Worm (Caenorhabditis elegans) whole organism, early embryonic: Measurements from ENCODE around the gene C14A4.8.

Experiments
- B0310.2 ChIP-seq: sonication (generic microtip); optimal IDR thresholded peaks from 2 replicates; lab custom pipeline; 2016; ENCODE audit warnings: mild to moderate bottlenecking, missing genetic modification characterization, missing compliant biosample characterization
- F13C5.2 ChIP-seq: sonication (generic microtip); optimal IDR thresholded peaks from 2 replicates; lab custom pipeline; 2017; ENCODE audit warnings: mild to moderate bottlenecking, missing genetic modification characterization, inconsistent platforms, missing compliant biosample characterization
- aly-1 ChIP-seq: sonication (generic microtip); optimal IDR thresholded peaks from 2 replicates; lab custom pipeline; 2016; ENCODE audit warnings: missing genetic modification characterization, missing compliant biosample characterization
- ama-1 ChIP-seq: fragments of 150-350 bp; optimal IDR thresholded peaks from 2 replicates; lab custom pipeline; 2014
- ceh-13 ChIP-seq: fragments of 200-800 bp; sonication (Bioruptor generic); optimal IDR thresholded peaks from 2 replicates; lab custom pipeline; 2018; ENCODE audit warnings: mild to moderate bottlenecking, missing genetic modification characterization, missing compliant biosample characterization
- ceh-36 ChIP-seq: sonication (generic microtip); optimal IDR thresholded peaks from 2 replicates; lab custom pipeline; 2016; ENCODE audit warnings: missing genetic modification characterization, inconsistent platforms, missing compliant biosample characterization
- ets-7 ChIP-seq: sonication (generic microtip); optimal IDR thresholded peaks from 2 replicates; lab custom pipeline; 2016; ENCODE audit warnings: missing genotype, missing genetic modification characterization, missing compliant biosample characterization
- flt-1 ChIP-seq: fragments of 200-800 bp; sonication (Bioruptor generic); IDR thresholded peaks from 2 replicates; pipeline ENCODE4 v1.3.6; 2022; ENCODE audit warnings: missing genetic modification characterization, missing compliant biosample characterization
- hmbx-1 ChIP-seq: sonication (generic microtip); optimal IDR thresholded peaks from 2 replicates; lab custom pipeline; 2016; ENCODE audit warnings: mild to moderate bottlenecking, missing genetic modification characterization, missing compliant biosample characterization
- hmg-4 ChIP-seq: fragments of 200-800 bp; sonication (Bioruptor generic); optimal IDR thresholded peaks from 2 replicates; lab custom pipeline; 2018; ENCODE audit warnings: mild to moderate bottlenecking, missing genetic modification characterization, missing compliant biosample characterization
- hnd-1 ChIP-seq: sonication (generic microtip); optimal IDR thresholded peaks from 2 replicates; lab custom pipeline; 2016; ENCODE audit warnings: missing genetic modification characterization, missing compliant biosample characterization
- pes-1 ChIP-seq: fragments of 200-800 bp; sonication (Bioruptor generic); IDR thresholded peaks from 2 replicates; pipeline ENCODE4 v1.3.6; 2022; ENCODE audit warnings: missing genetic modification reagents, missing genetic modification characterization, missing compliant biosample characterization
- scrt-1 ChIP-seq: fragments of 200-800 bp; sonication (Bioruptor generic); IDR thresholded peaks from 2 replicates; pipeline ENCODE4 v1.3.6; 2022; ENCODE audit warnings: missing genetic modification characterization, missing compliant biosample characterization
- sea-1 ChIP-seq: fragments of 200-800 bp; sonication (Bioruptor generic); conservative IDR thresholded peaks from 2 replicates; pipeline ENCODE4 v1.3.6; 2022; ENCODE audit warnings: missing genetic modification characterization, missing compliant biosample characterization
- tbx-11 ChIP-seq: fragments of 200-800 bp; sonication (Bioruptor generic); IDR thresholded peaks from 2 replicates; pipeline ENCODE4 v1.3.6; 2022; ENCODE audit warnings: missing genetic modification characterization, missing compliant biosample characterization
- tbx-37 ChIP-seq: fragments of 200-800 bp; sonication (Bioruptor generic); conservative IDR thresholded peaks from 2 replicates; pipeline ENCODE4 v1.3.6; 2022; ENCODE audit warnings: missing genetic modification reagents, missing genetic modification characterization, missing compliant biosample characterization
- tra-4 ChIP-seq: sonication (generic microtip); optimal IDR thresholded peaks from 2 replicates; lab custom pipeline; 2017; ENCODE audit warnings: missing genetic modification characterization, missing compliant biosample characterization

The C14A4.8 gene

ce11 chrII:10621965-10622364 lies 24.0 kb upstream of the C14A4.8 start, which contains the start of gene cutl-9:
TSS of gene cutl-9 (plus strand) at chrII:10622265.
- TF ChIP-seq tra-4 (tag; lab: Kevin White, UChicago) (no peak), tbx-37 (GFP tag; lab: Robert Waterston, UW) (no peak), ceh-13 (GFP tag; lab: Kevin White, UChicago) (no peak), F13C5.2 (tag; lab: Kevin White, UChicago) (no peak), hmbx-1 (tag; lab: Kevin White, UChicago) (no peak)

DNA sequence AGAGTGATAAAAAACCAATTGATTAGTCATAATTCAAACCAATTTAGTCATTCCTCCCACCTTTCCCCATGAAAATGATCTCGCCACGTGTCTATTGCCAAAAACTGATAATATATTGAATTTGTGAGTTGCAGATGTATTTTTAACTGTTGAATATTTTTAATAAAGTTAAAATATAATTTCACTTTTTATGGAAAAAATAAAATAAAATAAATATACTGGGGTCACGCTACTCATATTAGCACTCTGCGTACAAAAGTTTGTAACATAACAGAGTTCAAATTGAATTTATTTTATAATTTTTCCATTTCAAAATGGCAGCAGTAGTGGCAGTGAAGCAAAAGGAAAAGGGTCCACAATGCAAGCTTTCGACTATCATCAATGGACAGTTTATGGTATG lies 20.2 kb upstream of the C14A4.8 start, which contains the start of gene C14A4.13:
Gene C14A4.13 (plus strand): TSS at position 301 of the 400 bp plus-strand sequence.
- no peak for TF ChIP-seq tbx-11
- TF ChIP-seq ceh-36 (tag; lab: Kevin White, UChicago) = no peak
- TF ChIP-seq hmg-4 (GFP tag; lab: Kevin White, UChicago) = no peak
- TF ChIP-seq F13C5.2 (tag; lab: Kevin White, UChicago) = no peak
- no peak for TF ChIP-seq B0310.2
- TF ChIP-seq ama-1 (lab: Kevin White, UChicago) = no peak
- TF ChIP-seq ceh-13 (GFP tag; lab: Kevin White, UChicago) = no peak
- no peak for TF ChIP-seq pes-1 (GFP tag; lab: Robert Waterston, UW)
- TF ChIP-seq hmbx-1 (tag; lab: Kevin White, UChicago) = no peak
- TF ChIP-seq tbx-37 (GFP tag; lab: Robert Waterston, UW) = no peak
- no peak for TF ChIP-seq scrt-1 (GFP tag; lab: Robert Waterston, UW)
- no peak for TF ChIP-seq tra-4 (tag; lab: Kevin White, UChicago)
- no peak for TF ChIP-seq flt-1
- TF ChIP-seq hnd-1 (tag; lab: Kevin White, UChicago) = no peak
- no peak for TF ChIP-seq aly-1 (tag; lab: Kevin White, UChicago)
- TF ChIP-seq sea-1 = no peak

DNA sequence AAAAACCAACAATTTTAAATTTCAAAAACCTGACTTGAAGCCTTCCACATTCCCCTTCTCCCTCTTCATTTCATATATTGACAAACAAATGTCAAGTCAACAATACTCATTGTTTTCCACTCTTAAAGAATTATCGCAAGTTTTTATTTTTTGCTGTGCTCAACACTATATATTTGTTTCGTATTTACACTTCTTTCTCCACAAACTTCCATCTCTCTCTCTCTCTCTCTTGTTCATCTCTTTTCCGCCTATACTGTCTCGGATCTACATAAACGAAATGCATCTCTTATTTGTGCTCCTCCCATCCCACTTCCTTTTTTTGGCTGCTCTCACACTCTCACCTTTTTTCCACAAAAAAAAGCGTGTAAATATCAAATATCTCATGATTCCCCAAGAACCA lies 14.8 kb upstream of the C14A4.8 start, which contains the start of gene C14A4.12:
Gene C14A4.12 (plus strand): TSS at position 301 of the 400 bp plus-strand sequence.
- no peak for TF ChIP-seq ceh-13 (GFP tag; lab: Kevin White, UChicago)
- TF ChIP-seq F13C5.2 (tag; lab: Kevin White, UChicago) = no peak
- TF ChIP-seq flt-1 = no peak

- TF ChIP-seq scrt-1 (GFP tag; lab: Robert Waterston, UW) = no peak
- no peak for TF ChIP-seq ama-1 (lab: Kevin White, UChicago)
- TF ChIP-seq tra-4 (tag; lab: Kevin White, UChicago) = no peak
- no peak for TF ChIP-seq ets-7 (tag; lab: Kevin White, UChicago)
- no peak for TF ChIP-seq tbx-11
- TF ChIP-seq pes-1 (GFP tag; lab: Robert Waterston, UW) = no peak
- no peak for TF ChIP-seq hmbx-1 (tag; lab: Kevin White, UChicago)
- TF ChIP-seq ceh-36 (tag; lab: Kevin White, UChicago) = no peak
- no peak for TF ChIP-seq aly-1 (tag; lab: Kevin White, UChicago)
- no peak for TF ChIP-seq B0310.2
- no peak for TF ChIP-seq sea-1
- no peak for TF ChIP-seq hmg-4 (GFP tag; lab: Kevin White, UChicago)
- TF ChIP-seq hnd-1 (tag; lab: Kevin White, UChicago) = no peak
- no peak for TF ChIP-seq ceh-13 (GFP tag; lab: Kevin White, UChicago)
Observed at ce11 chrII:10608821-10609220, 10.9 kb upstream of the C14A4.8 start.

- TF ChIP-seq tbx-37 (GFP tag; lab: Robert Waterston, UW) (no peak), pes-1 (GFP tag; lab: Robert Waterston, UW) (no peak), sea-1 (no peak)
Observed at ce11 chrII:10607238-10607961, 9.5 kb upstream of the C14A4.8 start, which contains the start of gene ccm-3. TSS of gene ccm-3 (minus strand) at chrII:10607275.

DNA sequence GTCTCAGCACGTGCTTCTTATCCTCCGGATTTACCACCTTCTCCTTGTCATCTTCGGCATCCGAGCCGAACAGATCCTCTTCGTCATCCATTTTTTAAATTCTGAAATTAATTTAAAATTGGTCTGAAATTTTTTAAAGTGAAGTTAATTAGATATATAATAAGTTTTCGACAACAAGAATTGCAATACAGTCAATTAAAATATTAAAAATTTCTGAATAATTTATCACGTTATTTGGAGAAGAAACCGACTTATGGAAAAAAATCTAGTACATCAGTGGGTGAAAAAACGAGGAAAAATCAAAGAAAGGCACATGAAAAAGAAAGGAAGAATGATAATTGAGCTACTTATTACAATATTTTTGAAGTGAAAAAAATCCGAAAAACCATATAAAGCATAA lies 7.6 kb upstream of the C14A4.8 start, which contains the start of gene taf-13:
Gene taf-13 (minus strand): TSS at position 101 of the 400 bp plus-strand sequence.
- TF ChIP-seq tbx-37 (GFP tag; lab: Robert Waterston, UW) (no peak), B0310.2 (no peak), hmbx-1 (tag; lab: Kevin White, UChicago) (no peak), hnd-1 (tag; lab: Kevin White, UChicago) (no peak), flt-1 (no peak), tbx-11 (no peak), scrt-1 (GFP tag; lab: Robert Waterston, UW) (no peak), ceh-13 (GFP tag; lab: Kevin White, UChicago) (no peak), hmg-4 (GFP tag; lab: Kevin White, UChicago) (no peak), tra-4 (tag; lab: Kevin White, UChicago) (no peak), F13C5.2 (tag; lab: Kevin White, UChicago) (no peak)

ce11 chrII:10603560-10603959 lies 5.6 kb upstream of the C14A4.8 start:
- no peak for TF ChIP-seq tra-4 (tag; lab: Kevin White, UChicago)
- no peak for TF ChIP-seq hmbx-1 (tag; lab: Kevin White, UChicago)
- TF ChIP-seq F13C5.2 (tag; lab: Kevin White, UChicago) = no peak
- no peak for TF ChIP-seq scrt-1 (GFP tag; lab: Robert Waterston, UW)
- no peak for TF ChIP-seq tbx-11
- TF ChIP-seq ceh-13 (GFP tag; lab: Kevin White, UChicago) = no peak
- no peak for TF ChIP-seq aly-1 (tag; lab: Kevin White, UChicago)
- TF ChIP-seq pes-1 (GFP tag; lab: Robert Waterston, UW) = no peak
- TF ChIP-seq ama-1 (lab: Kevin White, UChicago) = no peak
